Worm (Caenorhabditis elegans) whole organism, L4 larva: ENCODE results near the gene str-217.

Experiments
- F10B5.3 ChIP-seq: sonication (generic microtip); optimal IDR thresholded peaks from 2 replicates; lab custom pipeline; 2016; ENCODE audit warnings: mild to moderate bottlenecking, missing genetic modification characterization, missing compliant biosample characterization
- F44E2.7 ChIP-seq: fragments of 200-800 bp; sonication (Bioruptor generic); IDR thresholded peaks from 2 replicates; pipeline ENCODE4 v2.1.2; 2022; ENCODE audit warnings: missing genetic modification characterization, missing compliant biosample characterization
- T26A8.4 ChIP-seq: fragments of 200-800 bp; sonication (Bioruptor generic); IDR thresholded peaks from 2 replicates; pipeline ENCODE4 v1.3.6; 2022; ENCODE audit warnings: missing genetic modification characterization, missing compliant biosample characterization
- Y105C5A.15 ChIP-seq: fragments of 200-800 bp; sonication (Bioruptor generic); IDR thresholded peaks from 2 replicates; pipeline ENCODE4 v1.3.6; 2022; ENCODE audit warnings: missing genetic modification characterization, missing compliant biosample characterization
- ZK337.2 ChIP-seq: fragments of 200-800 bp; sonication (Bioruptor generic); IDR thresholded peaks from 2 replicates; pipeline ENCODE4 v1.3.6; 2022; ENCODE audit warnings: missing genetic modification reagents, missing genetic modification characterization, missing compliant biosample characterization
- aha-1 ChIP-seq: fragments of 150-350 bp; peaks from one replicate; lab custom pipeline; 2014; ENCODE audit warnings: missing biosample characterization, missing genetic modification characterization
- aly-2 ChIP-seq: sonication (generic microtip); optimal IDR thresholded peaks from 2 replicates; lab custom pipeline; 2018; ENCODE audit warnings: missing biosample characterization, missing genetic modification characterization
- attf-4 ChIP-seq: sonication (generic microtip); optimal IDR thresholded peaks from 3 replicates; lab custom pipeline; 2017; ENCODE audit warnings: missing biosample characterization, missing genetic modification characterization
- ces-1 ChIP-seq: fragments of 150-350 bp; sonication (generic microtip); optimal IDR thresholded peaks from 4 replicates; lab custom pipeline; 2014; ENCODE audit warnings: missing biosample characterization, missing genetic modification reagents, missing genetic modification characterization
- dmd-8 ChIP-seq: fragments of 200-800 bp; sonication (Bioruptor generic); IDR thresholded peaks from 2 replicates; pipeline ENCODE4 v1.3.6; 2022; ENCODE audit warnings: missing genetic modification characterization, missing compliant biosample characterization
- dve-1 ChIP-seq: sonication (generic microtip); optimal IDR thresholded peaks from 2 replicates; lab custom pipeline; 2017; ENCODE audit warnings: antibody characterized with exemption, mild to moderate bottlenecking, missing genetic modification characterization, missing compliant biosample characterization; ENCODE audit not compliant: insufficient read depth
- fkh-10 ChIP-seq: fragments of 150-350 bp; optimal IDR thresholded peaks from 2 replicates; lab custom pipeline; 2014; ENCODE audit warnings: missing biosample characterization, missing genetic modification reagents, missing genetic modification characterization
- hlh-11 ChIP-seq: fragments of 200-800 bp; sonication (Bioruptor generic); optimal IDR thresholded peaks from 2 replicates; lab custom pipeline; 2018; ENCODE audit warnings: mild to moderate bottlenecking, missing genetic modification characterization, missing compliant biosample characterization
- lin-29 ChIP-seq: fragments of 200-800 bp; sonication (Bioruptor generic); IDR thresholded peaks from 2 replicates; pipeline ENCODE4 v1.3.6; 2022; ENCODE audit warnings: missing genetic modification reagents, missing genetic modification characterization, missing compliant biosample characterization
- nhr-102 ChIP-seq: sonication (generic microtip); optimal IDR thresholded peaks from 2 replicates; lab custom pipeline; 2016; ENCODE audit warnings: mild to moderate bottlenecking, missing genetic modification characterization, moderate library complexity, missing compliant biosample characterization
- nhr-11 ChIP-seq: fragments of 150-350 bp; optimal IDR thresholded peaks from 2 replicates; lab custom pipeline; 2014; ENCODE audit warnings: missing biosample characterization, missing genetic modification characterization
- nhr-237 ChIP-seq: sonication (generic microtip); optimal IDR thresholded peaks from 2 replicates; lab custom pipeline; 2017; ENCODE audit warnings: missing biosample characterization, missing genetic modification characterization
- nhr-41 ChIP-seq: fragments of 200-800 bp; sonication (Bioruptor generic); IDR thresholded peaks from 2 replicates; pipeline ENCODE4 v1.3.6; 2022; ENCODE audit warnings: missing genetic modification reagents, missing genetic modification characterization, missing compliant biosample characterization
- nhr-42 ChIP-seq: fragments of 200-800 bp; sonication (Bioruptor generic); IDR thresholded peaks from 2 replicates; pipeline ENCODE4 v1.3.6; 2022; ENCODE audit warnings: missing genetic modification characterization, missing compliant biosample characterization
- pha-4 ChIP-seq, 2 experiments: fragments of 150-350 bp in 1 of 2; fragments of 200-800 bp in 1 of 2; sonication (Bioruptor generic) in 1 of 2; IDR thresholded peaks in 1 of 2; optimal IDR thresholded peaks in 1 of 2; 2 replicates each; pipeline versions ENCODE4 v1.3.6 to Lab custom; 2014 to 2022; ENCODE audit warnings: missing genetic modification characterization in 2 of 2, missing genetic modification reagents in 2 of 2, missing biosample characterization in 1 of 2, missing compliant biosample characterization in 1 of 2
- set-16 ChIP-seq: fragments of 200-800 bp; sonication (Bioruptor generic); IDR thresholded peaks from 2 replicates; pipeline ENCODE4 v1.3.6; 2022; ENCODE audit warnings: missing genetic modification reagents, missing genetic modification characterization, missing compliant biosample characterization
- spr-1 ChIP-seq: sonication (generic microtip); optimal IDR thresholded peaks from 2 replicates; lab custom pipeline; 2016; ENCODE audit warnings: mild to moderate bottlenecking, missing genetic modification characterization, missing compliant biosample characterization
- tra-1 ChIP-seq: fragments of 200-800 bp; sonication (Bioruptor generic); IDR thresholded peaks from 2 replicates; pipeline ENCODE4 v1.3.6; 2022; ENCODE audit warnings: missing genetic modification reagents, missing genetic modification characterization, missing compliant biosample characterization
- unc-130 ChIP-seq: sonication (generic microtip); optimal IDR thresholded peaks from 2 replicates; lab custom pipeline; 2016; ENCODE audit warnings: missing genetic modification reagents, missing genetic modification characterization, missing compliant biosample characterization
- unc-62 ChIP-seq, 3 experiments: fragments of 150-350 bp in 1 of 3; sonication (generic microtip); optimal IDR thresholded peaks in 2 of 3; peaks in 1 of 3; 1 replicate in 1 of 3; 2 replicates in 2 of 3; lab custom pipeline; 2014 to 2017; ENCODE audit warnings: missing biosample characterization in 3 of 3, missing genetic modification characterization in 3 of 3, missing genetic modification reagents in 3 of 3, missing genotype in 1 of 3
- vab-7 ChIP-seq: fragments of 200-800 bp; sonication (Bioruptor generic); IDR thresholded peaks from 2 replicates; pipeline ENCODE4 v1.3.6; 2022; ENCODE audit warnings: missing genetic modification reagents, missing genetic modification characterization, missing compliant biosample characterization
- zfp-3 ChIP-seq: fragments of 200-800 bp; sonication (Bioruptor generic); conservative IDR thresholded peaks from 2 replicates; pipeline ENCODE4 v1.3.6; 2022; ENCODE audit warnings: missing genetic modification reagents, missing genetic modification characterization, missing compliant biosample characterization
- zip-11 ChIP-seq: fragments of 200-800 bp; sonication (Bioruptor generic); IDR thresholded peaks from 2 replicates; pipeline ENCODE4 v1.3.6; 2022; ENCODE audit warnings: missing genetic modification characterization, missing compliant biosample characterization
- zip-2 ChIP-seq: fragments of 150-350 bp; optimal IDR thresholded peaks from 2 replicates; lab custom pipeline; 2014; ENCODE audit warnings: missing biosample characterization, missing genetic modification characterization
- ztf-7 ChIP-seq: fragments of 150-350 bp; optimal IDR thresholded peaks from 2 replicates; lab custom pipeline; 2014; ENCODE audit warnings: missing biosample characterization, missing genetic modification characterization

The str-217 gene

ce11 chrV:17001167-17001566, 1.1 kb upstream of the str-217 start, which contains the start of gene sri-9:
Gene sri-9, plus strand, starts transcription at chrV:17001467.
- no peak for TF ChIP-seq nhr-41 (GFP tag; lab: Robert Waterston, UW)
- TF ChIP-seq vab-7 (GFP tag; lab: Robert Waterston, UW) = no peak
- no peak for TF ChIP-seq ZK337.2
- TF ChIP-seq nhr-102 (tag; lab: Kevin White, UChicago) = no peak
- TF ChIP-seq aly-2 (tag; lab: Kevin White, UChicago) = no peak
- TF ChIP-seq dve-1 (tag; lab: Kevin White, UChicago) = no peak
- TF ChIP-seq aha-1 (tag; lab: Kevin White, UChicago) = no peak
- TF ChIP-seq F10B5.3 (tag; lab: Kevin White, UChicago) = no peak
- TF ChIP-seq attf-4 (tag; lab: Kevin White, UChicago) = no peak
- TF ChIP-seq unc-130 (GFP tag; lab: Kevin White, UChicago) = no peak
- no peak for TF ChIP-seq lin-29 (GFP tag; lab: Robert Waterston, UW)
- TF ChIP-seq dmd-8 (GFP tag; lab: Robert Waterston, UW) = no peak
- TF ChIP-seq Y105C5A.15 (GFP tag; lab: Robert Waterston, UW) = no peak
- no peak for TF ChIP-seq zip-2 (tag; lab: Kevin White, UChicago)
- no peak for TF ChIP-seq nhr-237
- TF ChIP-seq ces-1 = no peak

ce11 chrV:17000635-17001034, 531 bp upstream of the str-217 start:
- TF ChIP-seq tra-1 (GFP tag; lab: Robert Waterston, UW) (no peak), unc-62 (GFP tag; optimal IDR thresholded peaks at IDR 0.05 in 1 of 2; lab: Kevin White, UChicago) (peak in 1 of 2 experiments; percentile 92), unc-62 (tag; optimal IDR thresholded peaks at IDR 0.05; lab: Kevin White, UChicago) (no peak), zip-11 (GFP tag; lab: Robert Waterston, UW) (no peak), ZK337.2 (no peak)

- TF ChIP-seq nhr-42 (GFP tag; lab: Robert Waterston, UW) (no peak), set-16 (peak; percentile 64)
- TF ChIP-seq, all 104 proteins: peak for 1
These were observed 7.7 kb downstream of the str-217 start for ce11 chrV:16992383-16992782.

ce11 chrV:16991734-16992133, 8.4 kb downstream of the str-217 start, which contains the start of gene srz-95:
Gene srz-95, plus strand, starts transcription at chrV:16992034.
- no peak for TF ChIP-seq nhr-11
- TF ChIP-seq Y105C5A.15 (GFP tag; lab: Robert Waterston, UW) = no peak
- TF ChIP-seq fkh-10 (GFP tag; lab: Kevin White, UChicago) = no peak
- no peak for TF ChIP-seq T26A8.4 (GFP tag; lab: Robert Waterston, UW)
- no peak for TF ChIP-seq aha-1 (tag; lab: Kevin White, UChicago)
- no peak for TF ChIP-seq spr-1
- no peak for TF ChIP-seq nhr-237

DNA sequence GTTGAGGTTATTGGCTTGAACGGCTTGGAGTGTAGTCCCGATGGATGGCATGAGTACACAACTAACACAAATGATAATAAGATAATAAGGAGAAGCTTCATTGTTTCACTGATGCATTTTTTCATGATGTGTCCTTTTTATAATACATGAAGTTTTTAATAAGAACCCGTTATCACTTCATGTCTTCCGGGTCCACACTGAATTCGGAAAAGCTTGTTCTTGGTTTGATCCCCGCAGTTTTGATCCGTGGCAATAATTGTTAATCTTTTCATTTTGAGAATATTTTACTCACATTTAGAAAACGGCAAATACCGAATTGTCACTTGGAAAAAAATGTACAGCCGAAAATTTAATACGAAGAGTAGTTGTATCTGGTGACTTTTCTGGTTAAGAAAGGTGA, 11.5 kb downstream of the str-217 start, which contains the start of gene Y102A5C.27:
Gene Y102A5C.27 (minus strand): TSS at position 101 of the 400 bp plus-strand sequence.
- TF ChIP-seq pha-4 (GFP tag; IDR thresholded peaks at IDR 0.05; lab: Robert Waterston, UW) = no peak
- no peak for TF ChIP-seq pha-4 (tag; optimal IDR thresholded peaks at IDR 0.05; lab: Kevin White, UChicago)
- no peak for TF ChIP-seq zfp-3 (GFP tag; lab: Robert Waterston, UW)
- TF ChIP-seq hlh-11 (tag; lab: Kevin White, UChicago) = no peak
- no peak for TF ChIP-seq vab-7 (GFP tag; lab: Robert Waterston, UW)
- TF ChIP-seq ztf-7 (tag; lab: Kevin White, UChicago) = no peak

- TF ChIP-seq F44E2.7 (GFP tag; lab: Robert Waterston, UW) = no peak
- peak in 1 of 2 experiments; percentile 97 for TF ChIP-seq unc-62 (GFP tag; optimal IDR thresholded peaks at IDR 0.05 in 1 of 2; lab: Kevin White, UChicago)
- TF ChIP-seq unc-62 (tag; optimal IDR thresholded peaks at IDR 0.05; lab: Kevin White, UChicago) = no peak
- TF ChIP-seq, all 104 proteins: peak for 1
These were observed 12.3 kb downstream of the str-217 start for ce11 chrV:16987783-16988182.
